Worm (Caenorhabditis elegans): ENCODE results near the gene C25E10.5.

Gene C25E10.5

DNA sequence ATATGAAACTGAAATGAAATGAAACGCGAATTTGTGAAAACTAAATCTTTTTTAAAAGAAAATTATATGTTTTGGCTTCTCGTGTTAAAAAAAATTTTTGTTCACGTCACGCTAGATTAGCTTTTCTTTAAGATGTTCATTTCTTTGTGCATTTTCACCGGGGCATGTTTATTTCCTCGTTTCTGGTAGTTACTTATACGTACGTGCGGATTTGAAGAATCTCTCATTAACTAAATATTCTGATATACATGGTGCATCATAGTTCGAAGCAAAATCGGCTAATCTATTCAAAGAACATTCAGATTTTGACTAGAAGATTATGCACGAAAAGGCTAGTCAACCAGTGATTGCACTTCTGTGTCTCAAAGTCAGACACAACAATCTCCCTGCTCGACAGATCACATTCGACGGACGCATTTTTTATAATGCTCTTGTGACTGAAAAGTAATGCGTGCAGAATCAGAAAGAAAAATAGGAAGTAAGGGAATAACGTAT is 17.3 kb downstream of the C25E10.5 start, which contains the start of gene C25E10.17:
TSS of gene C25E10.17 (minus strand) at position 51 of the 495 bp plus-strand sequence.
- TF ChIP-seq nhr-237 (tag; optimal IDR thresholded peaks at IDR 0.05) (no peak), blmp-1 (tag; optimal IDR thresholded peaks at IDR 0.05) (no peak), zip-8 (tag; optimal IDR thresholded peaks at IDR 0.05) (no peak), nhr-76 (tag; optimal IDR thresholded peaks at IDR 0.05) (no peak), lin-32 (GFP tag; optimal IDR thresholded peaks at IDR 0.05) (no peak), ces-1 (GFP tag; optimal IDR thresholded peaks at IDR 0.05) (no peak), mep-1 (tag; optimal IDR thresholded peaks at IDR 0.05) (no peak)

- TF ChIP-seq unc-39 (tag; optimal IDR thresholded peaks at IDR 0.05) (no peak), bed-3 (GFP tag; optimal IDR thresholded peaks at IDR 0.05) (no peak), nhr-2 (tag; optimal IDR thresholded peaks at IDR 0.05) (no peak), mls-2 (tag; optimal IDR thresholded peaks at IDR 0.05) (no peak), elt-3 (tag; optimal IDR thresholded peaks at IDR 0.05) (no peak), elt-1 (tag; optimal IDR thresholded peaks at IDR 0.05; ENCODE audit: borderline replicate concordance, insufficient read depth) (no peak)
Measured at ce11 chrV:9049271-9049670, 18.9 kb downstream of the C25E10.5 start.

ce11 chrV:9051100-9051499 is 20.8 kb downstream of the C25E10.5 start, which contains the start of gene C25E10.7:
Gene C25E10.7 (minus strand): TSS chrV:9051200.
- TF ChIP-seq tbx-8 (GFP tag; optimal IDR thresholded peaks at IDR 0.05), result no peak
- no peak for TF ChIP-seq ceh-83 (GFP tag; optimal IDR thresholded peaks at IDR 0.05)
- no peak for TF ChIP-seq unc-120 (tag; optimal IDR thresholded peaks at IDR 0.05; ENCODE audit: poor library complexity, severe bottlenecking)
- TF ChIP-seq ztf-11 (tag; optimal IDR thresholded peaks at IDR 0.05), result no peak
- no peak for TF ChIP-seq unc-62 (GFP tag; optimal IDR thresholded peaks at IDR 0.05)
- TF ChIP-seq zip-8 (tag; optimal IDR thresholded peaks at IDR 0.05), result no peak
- TF ChIP-seq cnd-1 (tag; optimal IDR thresholded peaks at IDR 0.05), result no peak
- TF ChIP-seq lin-32 (GFP tag; optimal IDR thresholded peaks at IDR 0.05), result no peak
- TF ChIP-seq blmp-1 (tag; optimal IDR thresholded peaks at IDR 0.05), result no peak
- TF ChIP-seq unc-39 (tag; optimal IDR thresholded peaks at IDR 0.05), result no peak
- no peak for TF ChIP-seq pha-4 (tag; optimal IDR thresholded peaks at IDR 0.05)
- no peak for TF ChIP-seq mab-5 (tag; optimal IDR thresholded peaks at IDR 0.05)
- TF ChIP-seq ceh-39 (tag; optimal IDR thresholded peaks at IDR 0.05), result no peak
- TF ChIP-seq mls-2 (tag; optimal IDR thresholded peaks at IDR 0.05), result no peak
- TF ChIP-seq ham-2 (GFP tag; optimal IDR thresholded peaks at IDR 0.05), result no peak

DNA sequence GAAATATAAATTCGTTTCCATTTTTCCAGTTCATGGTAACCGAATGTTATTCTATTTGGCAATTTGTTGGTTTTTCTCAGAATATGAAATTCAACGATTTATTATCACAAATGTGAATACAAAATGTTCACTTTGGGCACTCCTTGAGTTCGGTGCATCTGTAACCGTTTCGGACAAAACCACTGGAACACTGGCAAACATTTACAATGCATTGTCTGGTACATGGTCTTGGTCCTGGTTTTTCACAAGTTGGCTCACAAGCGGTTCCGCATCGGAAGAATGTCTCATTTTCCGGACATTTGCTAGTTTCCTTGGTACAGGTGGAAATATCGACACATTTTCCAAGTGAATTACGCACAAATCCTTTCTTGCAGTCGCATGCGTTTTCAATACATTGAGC is 22.9 kb downstream of the C25E10.5 start:
- TF ChIP-seq drap-1 (GFP tag; optimal IDR thresholded peaks at IDR 0.05) (no peak), M03D4.4 (tag; optimal IDR thresholded peaks at IDR 0.05) (no peak)

ce11 chrV:9053969-9054368 is 23.6 kb downstream of the C25E10.5 start, which contains the start of gene C25E10.8:
Gene C25E10.8 (minus strand): TSS chrV:9054069.
- TF ChIP-seq zip-8 (tag; optimal IDR thresholded peaks at IDR 0.05), result no peak
- TF ChIP-seq ces-1 (GFP tag; optimal IDR thresholded peaks at IDR 0.05), result no peak
- no peak for TF ChIP-seq lin-13 (tag; optimal IDR thresholded peaks at IDR 0.05)
- TF ChIP-seq ham-2 (GFP tag; optimal IDR thresholded peaks at IDR 0.05), result no peak
- no peak for TF ChIP-seq nhr-237 (tag; optimal IDR thresholded peaks at IDR 0.05)
- TF ChIP-seq mab-5 (tag; optimal IDR thresholded peaks at IDR 0.05), result no peak
- no peak for TF ChIP-seq mls-2 (tag; optimal IDR thresholded peaks at IDR 0.05)
- TF ChIP-seq lin-32 (GFP tag; optimal IDR thresholded peaks at IDR 0.05), result no peak
- no peak for TF ChIP-seq mep-1 (tag; optimal IDR thresholded peaks at IDR 0.05)
- TF ChIP-seq bed-3 (GFP tag; optimal IDR thresholded peaks at IDR 0.05), result no peak
- TF ChIP-seq nhr-12 (tag; optimal IDR thresholded peaks at IDR 0.05), result no peak
- TF ChIP-seq nhr-2 (tag; optimal IDR thresholded peaks at IDR 0.05), result no peak
- no peak for TF ChIP-seq ztf-11 (tag; optimal IDR thresholded peaks at IDR 0.05)

ce11 chrV:9054771-9055170 is 24.4 kb downstream of the C25E10.5 start, which contains the start of gene swm-1:
Gene swm-1 (minus strand): TSS chrV:9054871.
- TF ChIP-seq snpc-4 (tag; optimal IDR thresholded peaks at IDR 0.05) (no peak), ceh-83 (GFP tag; optimal IDR thresholded peaks at IDR 0.05) (no peak), bed-3 (GFP tag; optimal IDR thresholded peaks at IDR 0.05) (no peak), tbx-8 (GFP tag; optimal IDR thresholded peaks at IDR 0.05) (no peak), nhr-2 (tag; optimal IDR thresholded peaks at IDR 0.05) (no peak), mab-5 (tag; optimal IDR thresholded peaks at IDR 0.05) (no peak), unc-39 (tag; optimal IDR thresholded peaks at IDR 0.05) (no peak), mep-1 (tag; optimal IDR thresholded peaks at IDR 0.05) (no peak), cnd-1 (tag; optimal IDR thresholded peaks at IDR 0.05) (no peak), zip-8 (tag; optimal IDR thresholded peaks at IDR 0.05) (no peak), unc-120 (tag; optimal IDR thresholded peaks at IDR 0.05; ENCODE audit: poor library complexity, severe bottlenecking) (no peak), elt-3 (tag; optimal IDR thresholded peaks at IDR 0.05) (no peak), ham-2 (GFP tag; optimal IDR thresholded peaks at IDR 0.05) (no peak), ces-1 (GFP tag; optimal IDR thresholded peaks at IDR 0.05) (no peak), ztf-11 (tag; optimal IDR thresholded peaks at IDR 0.05) (no peak)
